Worm (Caenorhabditis elegans) whole organism, mixed stage, embryonic: Measurements from ENCODE around the gene math-31.

Source experiments
- bed-3 ChIP-seq: fragments of 200-800 bp; sonication (Bioruptor generic); optimal IDR thresholded peaks from 3 replicates; lab custom pipeline; 2018; ENCODE audit warnings: mild to moderate bottlenecking, missing genetic modification characterization, moderate library complexity, missing compliant biosample characterization
- elt-3 ChIP-seq: fragments of 150-350 bp; optimal IDR thresholded peaks from 2 replicates; lab custom pipeline; 2014; ENCODE audit warnings: missing biosample characterization, missing genetic modification characterization
- lsy-2 ChIP-seq: fragments of 150-350 bp; optimal IDR thresholded peaks from 2 replicates; lab custom pipeline; 2014; ENCODE audit warnings: missing biosample characterization, missing genetic modification characterization
- mab-5 ChIP-seq: fragments of 150-350 bp; optimal IDR thresholded peaks from 2 replicates; lab custom pipeline; 2014; ENCODE audit warnings: missing biosample characterization, missing genetic modification characterization
- mls-2 ChIP-seq: sonication (generic microtip); optimal IDR thresholded peaks from 2 replicates; lab custom pipeline; 2016; ENCODE audit warnings: mild to moderate bottlenecking, missing genetic modification characterization, moderate library complexity, missing compliant biosample characterization
- nhr-12 ChIP-seq: fragments of 150-350 bp; optimal IDR thresholded peaks from 2 replicates; lab custom pipeline; 2014; ENCODE audit warnings: missing biosample characterization, missing genetic modification characterization
- nhr-237 ChIP-seq: fragments of 150-350 bp; optimal IDR thresholded peaks from 2 replicates; lab custom pipeline; 2014; ENCODE audit warnings: missing biosample characterization, missing genetic modification characterization
- pha-4 ChIP-seq: fragments of 150-350 bp; optimal IDR thresholded peaks from 2 replicates; lab custom pipeline; 2018; ENCODE audit warnings: missing biosample characterization, missing genetic modification reagents, missing genetic modification characterization
- unc-62 ChIP-seq: fragments of 150-350 bp; optimal IDR thresholded peaks from 2 replicates; lab custom pipeline; 2014; ENCODE audit warnings: missing biosample characterization, missing genetic modification reagents, missing genetic modification characterization

- TF ChIP-seq mls-2 (tag; lab: Kevin White, UChicago) (no peak), elt-3 (tag; lab: Kevin White, UChicago) (no peak), nhr-237 (tag; lab: Kevin White, UChicago) (no peak), nhr-12 (tag; lab: Kevin White, UChicago) (no peak), pha-4 (tag; lab: Kevin White, UChicago) (no peak), mab-5 (tag; lab: Kevin White, UChicago) (no peak), unc-62 (no peak), bed-3 (GFP tag; lab: Kevin White, UChicago) (no peak), lsy-2 (tag; lab: Kevin White, UChicago) (no peak)
These were observed 37.0 kb downstream of the math-31 start, which contains the start of gene math-13 for ce11 chrII:1875658-1876057.
